Worm (Caenorhabditis elegans) whole organism, L2 larva: Measurements from ENCODE around the gene srg-1.

Experiments used
- ZK546.5 ChIP-seq: sonication (generic microtip); optimal IDR thresholded peaks from 2 replicates; lab custom pipeline; 2017; ENCODE audit warnings: missing biosample characterization, missing genetic modification characterization
- ama-1 ChIP-seq: fragments of 150-350 bp; optimal IDR thresholded peaks from 2 replicates; lab custom pipeline; 2018; ENCODE audit warnings: inconsistent platforms
- dmd-4 ChIP-seq: sonication (generic microtip); optimal IDR thresholded peaks from 2 replicates; lab custom pipeline; 2017; ENCODE audit warnings: missing biosample characterization, missing genetic modification characterization
- elt-1 ChIP-seq: fragments of 150-350 bp; optimal IDR thresholded peaks from 2 replicates; lab custom pipeline; 2014; ENCODE audit warnings: missing biosample characterization, missing genetic modification characterization
- lin-13 ChIP-seq: fragments of 150-350 bp; optimal IDR thresholded peaks from 2 replicates; lab custom pipeline; 2014; ENCODE audit warnings: missing biosample characterization, missing genetic modification reagents, missing genetic modification characterization
- lin-39 ChIP-seq: fragments of 150-350 bp; optimal IDR thresholded peaks from 2 replicates; lab custom pipeline; 2014; ENCODE audit warnings: missing biosample characterization, missing genetic modification reagents, missing genetic modification characterization
- mab-5 ChIP-seq: fragments of 150-350 bp; optimal IDR thresholded peaks from 2 replicates; lab custom pipeline; 2014; ENCODE audit warnings: missing biosample characterization, missing genetic modification characterization
- mbf-1 ChIP-seq: sonication (generic microtip); optimal IDR thresholded peaks from 2 replicates; lab custom pipeline; 2017; ENCODE audit warnings: missing biosample characterization, missing genetic modification characterization
- nhr-25 ChIP-seq: fragments of 150-350 bp; sonication (generic microtip); optimal IDR thresholded peaks from 3 replicates; lab custom pipeline; 2014; ENCODE audit warnings: missing biosample characterization, missing genetic modification characterization
- sma-3 ChIP-seq: sonication (generic microtip); optimal IDR thresholded peaks from 2 replicates; lab custom pipeline; 2016; ENCODE audit warnings: missing genetic modification reagents, missing genetic modification characterization, missing compliant biosample characterization
- snpc-4 ChIP-seq: fragments of 150-350 bp; optimal IDR thresholded peaks from 2 replicates; lab custom pipeline; 2014; ENCODE audit warnings: missing biosample characterization, missing genetic modification characterization
- unc-39 ChIP-seq: fragments of 150-350 bp; optimal IDR thresholded peaks from 2 replicates; lab custom pipeline; 2014; ENCODE audit warnings: missing biosample characterization, missing genetic modification characterization
- zag-1 ChIP-seq: fragments of 150-350 bp; optimal IDR thresholded peaks from 2 replicates; lab custom pipeline; 2014; ENCODE audit warnings: missing biosample characterization, missing genetic modification characterization
- ztf-11 ChIP-seq: sonication (generic microtip); optimal IDR thresholded peaks from 2 replicates; lab custom pipeline; 2017; ENCODE audit warnings: missing biosample characterization, missing genetic modification characterization
- ztf-4 ChIP-seq: fragments of 150-350 bp; optimal IDR thresholded peaks from 2 replicates; lab custom pipeline; 2014; ENCODE audit warnings: missing biosample characterization, missing genetic modification characterization

Gene srg-1

DNA sequence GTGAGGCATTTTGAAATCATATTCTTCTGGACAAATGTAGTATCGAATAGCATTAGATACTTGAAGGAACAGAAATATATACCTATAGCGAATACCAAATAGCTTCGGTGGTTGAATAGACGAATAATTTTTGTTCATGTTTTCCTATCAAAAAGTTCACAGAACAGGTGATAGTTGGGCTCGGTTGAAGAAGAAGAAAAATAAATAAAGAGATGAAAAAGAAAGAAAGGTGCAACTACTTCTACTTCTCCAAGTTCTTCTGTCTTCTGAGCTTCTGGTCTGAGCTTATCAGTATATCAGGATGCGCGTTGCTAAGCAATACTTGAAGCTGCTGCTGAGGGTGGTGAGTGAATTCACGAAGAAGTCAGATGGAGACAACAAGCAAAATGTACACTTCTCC lies 44.2 kb downstream of the srg-1 start, which contains the start of gene C23G10.10:
TSS of gene C23G10.10 (minus strand) at position 101 of the 400 bp plus-strand sequence.
- TF ChIP-seq unc-39 (tag; lab: Kevin White, UChicago): no peak
- no peak for TF ChIP-seq mbf-1 (tag; lab: Kevin White, UChicago)
- no peak for TF ChIP-seq dmd-4 (tag; lab: Kevin White, UChicago)
- TF ChIP-seq, all 48 proteins: peak for 0

DNA sequence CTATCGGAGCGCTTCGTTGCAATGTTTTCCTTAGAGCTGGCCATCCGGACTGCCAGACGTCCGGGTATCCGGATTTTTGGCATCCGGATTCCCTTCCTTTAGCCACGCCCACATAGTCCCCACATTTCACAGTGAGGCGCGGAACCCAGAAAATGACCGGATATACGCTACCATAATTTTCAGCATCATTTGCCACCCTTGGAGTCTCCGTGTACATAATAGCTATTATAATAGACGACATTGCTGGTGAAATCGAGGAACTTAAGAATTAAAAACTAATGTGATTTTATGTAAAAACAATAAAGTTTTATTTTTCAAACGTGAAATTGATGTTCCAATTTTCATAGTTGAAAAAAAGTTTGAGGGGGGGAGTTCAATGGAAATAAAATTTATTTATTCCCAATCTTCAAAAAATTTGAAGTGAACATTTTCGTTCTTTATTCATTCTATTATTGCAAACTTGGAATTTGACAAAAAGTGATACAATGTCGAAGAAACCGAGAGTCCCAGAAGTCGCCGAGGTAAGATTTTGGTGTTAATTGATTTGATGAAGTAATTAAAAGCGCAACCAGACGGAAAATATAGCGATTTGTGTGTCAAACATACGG lies 47.8 kb downstream of the srg-1 start:
- TF ChIP-seq ZK546.5 (no peak), snpc-4 (tag; lab: Kevin White, UChicago) (peak; percentile 8), ztf-11 (tag; lab: Kevin White, UChicago) (no peak), ama-1 (lab: Kevin White, UChicago) (no peak), nhr-25 (tag; lab: Kevin White, UChicago) (no peak)

DNA sequence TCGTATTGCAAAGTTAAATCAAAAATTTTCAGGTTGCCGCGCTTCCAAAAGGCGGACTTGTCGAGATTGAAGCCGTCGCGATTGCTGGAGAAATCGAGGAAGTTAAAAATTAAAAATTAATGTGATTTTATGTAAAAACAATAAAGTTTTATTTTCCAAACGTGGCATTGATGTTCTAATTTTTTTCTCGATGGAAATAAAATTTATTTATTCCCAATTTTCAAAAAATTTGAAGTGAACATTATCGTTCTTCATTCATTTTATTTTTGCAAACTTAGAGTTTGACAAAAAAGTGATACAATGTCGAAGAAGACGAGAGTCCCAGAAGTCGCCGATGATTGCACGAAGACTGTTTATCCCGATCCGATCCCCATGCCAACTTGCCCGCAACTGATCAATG lies 49.2 kb downstream of the srg-1 start, which contains the start of gene C23G10.1:
TSS of gene C23G10.1 (plus strand) at position 301 of the 400 bp plus-strand sequence.
- TF ChIP-seq sma-3: no peak

DNA sequence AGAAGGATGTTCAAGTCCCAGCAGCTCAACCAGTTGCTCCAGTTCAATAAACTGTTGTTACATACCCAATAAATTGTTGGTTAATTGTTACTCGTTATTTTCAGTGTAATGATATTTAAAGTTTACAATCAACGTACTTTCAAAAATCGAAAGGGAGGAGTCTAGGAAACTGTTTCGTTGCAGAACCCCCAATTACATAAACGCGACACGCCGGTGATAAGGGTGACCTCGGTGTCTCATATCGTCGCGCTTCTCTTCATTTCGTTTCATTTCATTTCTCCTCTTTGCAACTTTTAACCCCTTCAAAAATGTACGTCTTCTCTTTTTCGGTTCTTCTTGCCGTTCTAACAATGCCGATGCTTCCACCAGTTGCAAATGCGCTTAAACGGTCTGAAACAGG lies 50.3 kb downstream of the srg-1 start, which contains the start of gene C23G10.2:
TSS of gene C23G10.2 (plus strand) at position 184 of the 400 bp plus-strand sequence.
- TF ChIP-seq zag-1 (tag; lab: Kevin White, UChicago) (no peak), dmd-4 (tag; lab: Kevin White, UChicago) (no peak)

DNA sequence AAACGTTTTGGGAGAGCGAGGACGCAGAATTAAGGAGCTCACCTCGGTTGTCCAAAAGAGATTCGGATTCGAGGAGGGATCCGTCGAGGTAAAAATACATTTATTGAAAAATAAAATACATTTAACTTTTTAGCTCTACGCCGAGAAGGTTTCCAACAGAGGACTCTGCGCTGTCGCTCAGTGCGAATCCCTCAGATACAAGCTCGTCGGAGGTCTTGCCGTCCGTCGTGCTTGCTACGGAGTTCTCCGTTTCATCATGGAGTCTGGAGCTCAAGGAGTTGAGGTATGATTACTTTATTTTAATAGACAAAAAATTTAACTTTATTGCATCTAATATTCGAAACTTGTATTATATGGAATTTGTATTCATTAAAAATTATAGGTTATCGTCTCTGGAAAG lies 51.1 kb downstream of the srg-1 start:
- TF ChIP-seq lin-39 (tag; lab: Kevin White, UChicago) (no peak), elt-1 (tag; lab: Kevin White, UChicago) (no peak), ztf-4 (no peak), zag-1 (tag; lab: Kevin White, UChicago) (no peak), lin-13 (GFP tag; lab: Kevin White, UChicago) (no peak), mab-5 (tag; lab: Kevin White, UChicago) (no peak)
